Worm (Caenorhabditis elegans): Measurements from ENCODE around the gene F11G11.13.

DNA sequence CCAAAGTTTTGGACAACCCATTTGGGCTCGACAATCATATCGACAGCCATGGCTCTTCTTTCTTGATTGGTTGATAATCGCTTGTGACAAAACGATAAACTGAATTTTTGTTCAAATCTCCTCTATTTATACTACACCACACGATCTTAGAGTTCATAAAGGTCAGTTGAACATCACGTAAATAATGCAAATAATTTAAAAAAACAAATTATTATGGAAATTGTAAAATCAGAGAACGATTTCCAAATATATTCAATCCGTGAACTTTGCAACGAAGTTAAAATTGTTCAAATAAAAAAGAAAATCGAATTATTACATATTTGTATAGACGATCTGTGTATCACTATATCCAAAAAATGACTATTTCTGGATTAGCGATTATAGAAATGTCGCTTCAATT, 12.6 kb downstream of the F11G11.13 start, which contains the start of the genes mpst-4 and F11G11.14:
- TF ChIP-seq dao-5 (tag; optimal IDR thresholded peaks at IDR 0.05), result no peak
- no peak for TF ChIP-seq him-1 (tag; optimal IDR thresholded peaks at IDR 0.05)
- TF ChIP-seq W03F9.2 (tag; optimal IDR thresholded peaks at IDR 0.05), result no peak

Data from whole organism, L4/young adult.